Fruit fly (Drosophila melanogaster) whole organism, embryonic: ENCODE data around the gene CG43902.

Experiments used
- Abd-B ChIP-seq: fragments of 200-800 bp; sonication (Bioruptor generic); optimal IDR thresholded peaks from 2 replicates; lab custom pipeline; 2018; ENCODE audit warnings: missing biosample characterization, mild to moderate bottlenecking, missing genetic modification characterization, moderate library complexity
- Adf1 ChIP-seq: fragments of 200-800 bp; sonication (Bioruptor generic); IDR thresholded peaks from 2 replicates; pipeline ENCODE4 v1.3.6; 2022; ENCODE audit warnings: missing biosample characterization, missing genetic modification characterization
- Bgb ChIP-seq: fragments of 200-800 bp; sonication (Bioruptor generic); IDR thresholded peaks from 2 replicates; pipeline ENCODE4 v1.3.6; 2022; ENCODE audit warnings: missing biosample characterization, missing genetic modification characterization; ENCODE audit not compliant: partially characterized antibody
- BtbVII ChIP-seq: fragments of 200-800 bp; sonication (Bioruptor generic); optimal IDR thresholded peaks from 3 replicates; lab custom pipeline; 2017; ENCODE audit warnings: missing biosample characterization, mild to moderate bottlenecking, missing genetic modification characterization
- CG10209 ChIP-seq: fragments of 200-800 bp; sonication (Bioruptor generic); optimal IDR thresholded peaks from 3 replicates; lab custom pipeline; 2017; ENCODE audit warnings: missing biosample characterization, mild to moderate bottlenecking, missing genetic modification characterization, missing genetic modification reagents
- CG1024 ChIP-seq: fragments of 200-800 bp; sonication (Bioruptor generic); IDR thresholded peaks from 2 replicates; pipeline ENCODE4 v1.3.6; 2022; ENCODE audit warnings: missing biosample characterization, missing genetic modification characterization
- CG10321 ChIP-seq: fragments of 200-800 bp; sonication (Bioruptor generic); IDR thresholded peaks from 2 replicates; pipeline ENCODE4 v1.3.6; 2022; ENCODE audit warnings: missing biosample characterization, missing genetic modification characterization
- CG10959 ChIP-seq: fragments of 200-800 bp; sonication (Bioruptor generic); IDR thresholded peaks from 2 replicates; pipeline ENCODE4 v1.3.6; 2022; ENCODE audit warnings: missing biosample characterization, missing genetic modification characterization
- CG11247 ChIP-seq: fragments of 200-800 bp; sonication (Bioruptor generic); IDR thresholded peaks from 2 replicates; pipeline ENCODE4 v1.3.6; 2022; ENCODE audit warnings: missing biosample characterization, missing genetic modification characterization
- CG11456 ChIP-seq: fragments of 200-800 bp; sonication (Bioruptor generic); IDR thresholded peaks from 3 replicates; pipeline ENCODE4 v1.3.6; 2022; ENCODE audit warnings: missing biosample characterization, missing genetic modification characterization
- CG12942 ChIP-seq: fragments of 200-800 bp; sonication (Bioruptor generic); optimal IDR thresholded peaks from 3 replicates; lab custom pipeline; 2016; ENCODE audit warnings: missing biosample characterization, missing genetic modification characterization
- CG15011 ChIP-seq: fragments of 200-800 bp; sonication (Bioruptor generic); optimal IDR thresholded peaks from 3 replicates; lab custom pipeline; 2018; ENCODE audit warnings: missing biosample characterization, mild to moderate bottlenecking, missing genetic modification characterization
- CG15479 ChIP-seq: fragments of 200-800 bp; sonication (Bioruptor generic); optimal IDR thresholded peaks from 3 replicates; lab custom pipeline; 2019; ENCODE audit warnings: missing biosample characterization, mild to moderate bottlenecking, missing genetic modification characterization, moderate library complexity
- CG15601 ChIP-seq: fragments of 200-800 bp; sonication (Bioruptor generic); optimal IDR thresholded peaks from 3 replicates; lab custom pipeline; 2019; ENCODE audit warnings: missing biosample characterization, mild to moderate bottlenecking, missing genetic modification characterization, moderate library complexity
- CG16779 ChIP-seq: fragments of 200-800 bp; sonication (Bioruptor generic); IDR thresholded peaks from 2 replicates; pipeline ENCODE4 v1.3.6; 2022; ENCODE audit warnings: missing biosample characterization, missing genetic modification characterization
- CG17359 ChIP-seq: fragments of 200-800 bp; sonication (Bioruptor generic); optimal IDR thresholded peaks from 3 replicates; lab custom pipeline; 2018; ENCODE audit warnings: missing biosample characterization, mild to moderate bottlenecking, missing genetic modification characterization, moderate library complexity
- CG17385 ChIP-seq: fragments of 200-800 bp; sonication (Bioruptor generic); optimal IDR thresholded peaks from 3 replicates; lab custom pipeline; 2018; ENCODE audit warnings: missing biosample characterization, mild to moderate bottlenecking, missing genetic modification characterization
- CG17802 ChIP-seq: fragments of 200-800 bp; sonication (Bioruptor generic); optimal IDR thresholded peaks from 2 replicates; lab custom pipeline; 2018; ENCODE audit warnings: missing biosample characterization, mild to moderate bottlenecking, missing genetic modification characterization, moderate library complexity
- CG31441 ChIP-seq: fragments of 200-800 bp; sonication (Bioruptor generic); IDR thresholded peaks from 2 replicates; pipeline ENCODE4 v1.3.6; 2022; ENCODE audit warnings: missing biosample characterization, missing genetic modification characterization
- CG5180 ChIP-seq: fragments of 200-800 bp; sonication (Bioruptor generic); optimal IDR thresholded peaks from 3 replicates; lab custom pipeline; 2017; ENCODE audit warnings: missing biosample characterization, missing genetic modification characterization, mild to moderate bottlenecking, moderate library complexity, missing genetic modification reagents
- CG9932 ChIP-seq: fragments of 200-800 bp; sonication (Bioruptor generic); IDR thresholded peaks from 2 replicates; pipeline ENCODE4 v1.3.6; 2022; ENCODE audit warnings: missing biosample characterization, missing genetic modification characterization
- D ChIP-seq, 2 experiments: fragments of 200-800 bp in 1 of 2; fragments of >200 bp in 1 of 2; sonication (Bioruptor generic) in 1 of 2; optimal IDR thresholded peaks; 2 replicates in 1 of 2; 3 replicates in 1 of 2; lab custom pipeline; 2017; ENCODE audit warnings: mild to moderate bottlenecking in 1 of 2, missing biosample characterization in 1 of 2, missing genetic modification characterization in 1 of 2, missing genetic modification reagents in 1 of 2
- D19B ChIP-seq: fragments of 200-800 bp; sonication (Bioruptor generic); optimal IDR thresholded peaks from 2 replicates; lab custom pipeline; 2017; ENCODE audit warnings: missing biosample characterization, mild to moderate bottlenecking, missing genetic modification characterization
- Dek ChIP-seq: fragments of 200-800 bp; sonication (Bioruptor generic); optimal IDR thresholded peaks from 3 replicates; lab custom pipeline; 2019; ENCODE audit warnings: missing biosample characterization, mild to moderate bottlenecking, missing genetic modification characterization, moderate library complexity
- Doc3 ChIP-seq: fragments of 200-800 bp; sonication (Bioruptor generic); IDR thresholded peaks from 3 replicates; pipeline ENCODE4 v1.3.6; 2022; ENCODE audit warnings: missing biosample characterization, missing genetic modification characterization; ENCODE audit not compliant: partially characterized antibody
- Dref ChIP-seq: fragments of 200-800 bp; sonication (Bioruptor generic); IDR thresholded peaks from 2 replicates; pipeline ENCODE4 v1.3.6; 2022; ENCODE audit warnings: missing biosample characterization, missing genetic modification characterization
- Fer3 ChIP-seq: fragments of 200-800 bp; sonication (Bioruptor generic); optimal IDR thresholded peaks from 2 replicates; lab custom pipeline; 2018; ENCODE audit warnings: missing biosample characterization, mild to moderate bottlenecking, missing genetic modification characterization, moderate library complexity
- HLH4C ChIP-seq: fragments of 200-800 bp; sonication (Bioruptor generic); IDR thresholded peaks from 3 replicates; pipeline ENCODE4 v1.3.6; 2022; ENCODE audit warnings: missing biosample characterization, missing genetic modification characterization; ENCODE audit not compliant: partially characterized antibody
- HmgZ ChIP-seq: fragments of 200-800 bp; sonication (Bioruptor generic); optimal IDR thresholded peaks from 2 replicates; lab custom pipeline; 2018; ENCODE audit warnings: missing biosample characterization, mild to moderate bottlenecking, missing genetic modification characterization
- Hmr ChIP-seq: fragments of 200-800 bp; sonication (Bioruptor generic); optimal IDR thresholded peaks from 3 replicates; lab custom pipeline; 2017; ENCODE audit warnings: mild to moderate bottlenecking, missing biosample characterization, missing genetic modification reagents, missing genetic modification characterization
- Meics ChIP-seq: fragments of 200-800 bp; sonication (Bioruptor generic); optimal IDR thresholded peaks from 2 replicates; lab custom pipeline; 2017; ENCODE audit warnings: missing biosample characterization, mild to moderate bottlenecking, missing genetic modification characterization
- PHDP ChIP-seq: fragments of 200-800 bp; sonication (Bioruptor generic); optimal IDR thresholded peaks from 3 replicates; lab custom pipeline; 2018; ENCODE audit warnings: missing biosample characterization, mild to moderate bottlenecking, missing genetic modification characterization, moderate library complexity
- Sox100B ChIP-seq: fragments of 200-800 bp; sonication (Bioruptor generic); optimal IDR thresholded peaks from 3 replicates; lab custom pipeline; 2018; ENCODE audit warnings: missing biosample characterization, mild to moderate bottlenecking, missing genetic modification characterization
- Sox102F ChIP-seq: fragments of 200-800 bp; sonication (Bioruptor generic); optimal IDR thresholded peaks from 2 replicates; lab custom pipeline; 2018; ENCODE audit warnings: missing biosample characterization, mild to moderate bottlenecking, missing genetic modification characterization, moderate library complexity
- Trl ChIP-seq, 3 experiments: fragments of >200 bp in 2 of 3; fragments of 200-800 bp in 1 of 3; sonication (Bioruptor generic) in 1 of 3; optimal IDR thresholded peaks; 2 replicates in 1 of 3; 3 replicates in 2 of 3; lab custom pipeline; 2016 to 2017; ENCODE audit warnings: missing biosample characterization in 1 of 3, missing genetic modification characterization in 1 of 3
- Usf ChIP-seq: fragments of 200-800 bp; sonication (Bioruptor generic); optimal IDR thresholded peaks from 2 replicates; lab custom pipeline; 2017; ENCODE audit warnings: missing genotype, missing biosample characterization, missing genetic modification characterization
- bbx ChIP-seq: fragments of 200-800 bp; sonication (Bioruptor generic); IDR thresholded peaks from 2 replicates; pipeline ENCODE4 v1.3.6; 2022; ENCODE audit warnings: missing biosample characterization, missing genetic modification characterization; ENCODE audit not compliant: partially characterized antibody
- cg ChIP-seq: fragments of 200-800 bp; sonication (Bioruptor generic); optimal IDR thresholded peaks from 3 replicates; lab custom pipeline; 2019; ENCODE audit warnings: missing biosample characterization, mild to moderate bottlenecking, missing genetic modification characterization, moderate library complexity
- danr ChIP-seq: fragments of 200-800 bp; sonication (Bioruptor generic); IDR thresholded peaks from 2 replicates; pipeline ENCODE4 v1.3.6; 2022; ENCODE audit warnings: missing biosample characterization, missing genetic modification characterization
- hb ChIP-seq: fragments of 200-800 bp; sonication (Bioruptor generic); IDR thresholded peaks from 3 replicates; pipeline ENCODE4 v1.3.6; 2022; ENCODE audit warnings: missing biosample characterization, missing genetic modification characterization; ENCODE audit not compliant: partially characterized antibody
- ind ChIP-seq: fragments of 200-800 bp; sonication (Bioruptor generic); optimal IDR thresholded peaks from 3 replicates; lab custom pipeline; 2016; ENCODE audit warnings: missing biosample characterization, missing genetic modification characterization
- kay ChIP-seq: fragments of 200-800 bp; sonication (Bioruptor generic); optimal IDR thresholded peaks from 2 replicates; lab custom pipeline; 2016; ENCODE audit warnings: missing biosample characterization, missing genetic modification characterization
- lilli ChIP-seq: fragments of 200-800 bp; sonication (Bioruptor generic); optimal IDR thresholded peaks from 3 replicates; lab custom pipeline; 2016; ENCODE audit warnings: missing biosample characterization, missing genetic modification characterization
- pfk ChIP-seq: fragments of 200-800 bp; sonication (Bioruptor generic); optimal IDR thresholded peaks from 2 replicates; lab custom pipeline; 2018; ENCODE audit warnings: missing biosample characterization, mild to moderate bottlenecking, missing genetic modification characterization, moderate library complexity
- pho ChIP-seq: fragments of 200-800 bp; sonication (Bioruptor generic); optimal IDR thresholded peaks from 2 replicates; lab custom pipeline; 2016; ENCODE audit warnings: missing biosample characterization, missing genetic modification characterization
- pzg ChIP-seq: fragments of 200-800 bp; sonication (Bioruptor generic); optimal IDR thresholded peaks from 3 replicates; lab custom pipeline; 2018; ENCODE audit warnings: missing biosample characterization, mild to moderate bottlenecking, missing genetic modification characterization, moderate library complexity
- vvl ChIP-seq: fragments of 200-800 bp; sonication (Bioruptor generic); IDR thresholded peaks from 2 replicates; pipeline ENCODE4 v1.3.6; 2022; ENCODE audit warnings: missing biosample characterization, missing genetic modification characterization

CG43902 gene

DNA sequence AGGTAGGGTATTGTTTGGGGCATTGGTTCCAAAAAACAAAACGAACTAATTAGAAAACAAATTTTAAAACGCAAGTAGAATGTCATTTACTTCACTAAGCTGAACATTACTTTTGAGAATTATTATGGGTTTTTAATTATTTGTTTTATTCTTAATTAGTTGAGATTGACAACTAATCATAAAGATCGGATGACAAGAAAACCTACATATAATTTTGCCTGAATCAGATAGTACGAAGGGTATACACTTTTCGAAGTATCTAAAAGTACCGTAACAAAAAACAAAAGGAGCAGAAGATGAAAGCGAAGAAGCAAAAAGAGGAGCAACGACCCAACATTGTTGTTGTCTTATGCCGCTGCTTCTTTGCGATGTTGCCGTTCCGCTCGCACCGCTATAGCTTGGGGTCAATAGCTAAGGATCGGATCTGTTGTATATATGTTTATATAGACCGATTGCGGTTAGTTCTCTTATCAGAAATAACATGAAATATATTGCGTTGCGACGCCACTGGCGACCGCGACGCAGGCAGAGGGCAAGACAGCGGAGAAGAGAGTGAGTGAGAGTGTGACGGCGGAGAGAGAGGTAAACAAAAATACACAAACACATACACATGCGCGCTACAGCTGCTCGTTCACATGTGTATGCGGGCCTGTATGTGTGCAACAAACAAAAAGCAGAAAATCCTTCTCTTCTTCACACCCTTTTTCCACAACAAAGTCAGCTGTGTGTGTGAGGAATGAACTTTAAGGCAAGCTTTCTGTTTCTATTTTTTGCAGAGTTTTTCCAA, 53.1 kb downstream of the CG43902 start (continued):
- peak; percentile 69 for TF ChIP-seq pho
- TF ChIP-seq CG10209 (GFP tag; lab: Kevin White, UChicago), result peak; percentile 54
- TF ChIP-seq Adf1 (GFP tag; lab: Robert Waterston, UW), result peak; percentile 95
- no peak for TF ChIP-seq CG11456 (GFP tag; lab: Robert Waterston, UW)
- peak; percentile 48; the same call in 1 of the 2 replicates for TF ChIP-seq CG9932 (GFP tag; lab: Robert Waterston, UW)
- TF ChIP-seq vvl (GFP tag; lab: Robert Waterston, UW), result peak; percentile 65
- TF ChIP-seq CG15011 (GFP tag; lab: Kevin White, UChicago), result peak; percentile 8
- no peak for TF ChIP-seq HmgZ
- peak; percentile 57 for TF ChIP-seq ind (GFP tag; lab: Kevin White, UChicago)
- peak; percentile 55 for TF ChIP-seq CG17385
- TF ChIP-seq cg (GFP tag; lab: Kevin White, UChicago), result peak; percentile 94
- no peak for TF ChIP-seq CG10321 (GFP tag; lab: Robert Waterston, UW)
- TF ChIP-seq Trl (optimal IDR thresholded peaks at IDR 0.05; lab: Kevin White, UChicago), result peak; percentile 80 to 81
- TF ChIP-seq Trl (GFP tag; optimal IDR thresholded peaks at IDR 0.05; lab: Kevin White, UChicago), result no peak
- no peak for TF ChIP-seq CG10959 (GFP tag; lab: Robert Waterston, UW)
- TF ChIP-seq Fer3 (tag; lab: Kevin White, UChicago), result peak; percentile 71
- TF ChIP-seq danr, result no peak
- TF ChIP-seq lilli, result peak; percentile 63
- no peak for TF ChIP-seq CG11247 (GFP tag; lab: Robert Waterston, UW)
- TF ChIP-seq pzg (GFP tag; lab: Kevin White, UChicago), result no peak
- no peak for TF ChIP-seq hb (GFP tag; lab: Robert Waterston, UW)
- TF ChIP-seq CG31441 (GFP tag; lab: Robert Waterston, UW), result peak; percentile 66
- TF ChIP-seq Bgb (GFP tag; lab: Robert Waterston, UW), result no peak; the same call in 1 of the 2 replicates
- no peak for TF ChIP-seq Doc3
- TF ChIP-seq Sox102F (GFP tag; lab: Kevin White, UChicago), result peak; percentile 79
- TF ChIP-seq kay (GFP tag; lab: Kevin White, UChicago), result no peak
- TF ChIP-seq CG5180 (GFP tag; lab: Kevin White, UChicago), result no peak
- no peak for TF ChIP-seq Dref (GFP tag; lab: Robert Waterston, UW)
- no peak for TF ChIP-seq CG17802
- no peak for TF ChIP-seq CG16779
- peak; percentile 70 for TF ChIP-seq Meics
- peak; percentile 17 for TF ChIP-seq CG12942 (GFP tag; lab: Kevin White, UChicago)
- peak; percentile 70 for TF ChIP-seq Hmr
- TF ChIP-seq Usf (GFP tag; lab: Kevin White, UChicago), result peak; percentile 9
- TF ChIP-seq D (optimal IDR thresholded peaks at IDR 0.05; lab: Kevin White, UChicago), result no peak
- TF ChIP-seq D (GFP tag; optimal IDR thresholded peaks at IDR 0.05; lab: Kevin White, UChicago), result peak; percentile 74
- TF ChIP-seq bbx (GFP tag; lab: Robert Waterston, UW), result no peak
- peak; percentile 78 for TF ChIP-seq PHDP (tag; lab: Kevin White, UChicago)
- TF ChIP-seq CG17359 (tag; lab: Kevin White, UChicago), result peak; percentile 68
- TF ChIP-seq Abd-B (GFP tag; lab: Kevin White, UChicago), result peak; percentile 44
- TF ChIP-seq CG15479 (GFP tag; lab: Kevin White, UChicago), result no peak
- no peak for TF ChIP-seq CG1024 (GFP tag; lab: Robert Waterston, UW)
- peak; percentile 60 for TF ChIP-seq CG15601 (tag; lab: Kevin White, UChicago)
- TF ChIP-seq Sox100B, result peak; percentile 67
- no peak for TF ChIP-seq pfk (GFP tag; lab: Kevin White, UChicago)
- TF ChIP-seq HLH4C (GFP tag; lab: Robert Waterston, UW), result no peak
- peak; percentile 73 for TF ChIP-seq Dek (tag; lab: Kevin White, UChicago)
- TF ChIP-seq BtbVII (GFP tag; lab: Kevin White, UChicago), result peak; percentile 65
- peak; percentile 74 for TF ChIP-seq D19B (GFP tag; lab: Kevin White, UChicago)
